Worm (Caenorhabditis elegans): Measurements from ENCODE around the gene dhs-5.

ce11 chrII:5473946-5474423, 20.3 kb downstream of the dhs-5 start, which contains the start of gene mrps-16:
- TF ChIP-seq dao-5 (tag; optimal IDR thresholded peaks at IDR 0.05) (no peak), him-1 (tag; optimal IDR thresholded peaks at IDR 0.05) (no peak), W03F9.2 (tag; optimal IDR thresholded peaks at IDR 0.05) (peak; percentile 58)
